Fruit fly (Drosophila melanogaster): ENCODE measurements around the gene UBL3.

dm6 chrX:15818608-15819184 lies 34.3 kb downstream of the UBL3 start:
- TF ChIP-seq ttk (optimal IDR thresholded peaks at IDR 0.05), result no peak
- TF ChIP-seq psq (optimal IDR thresholded peaks at IDR 0.05), result no peak
- TF ChIP-seq insv (optimal IDR thresholded peaks at IDR 0.05), result no peak
- TF ChIP-seq h (optimal IDR thresholded peaks at IDR 0.05), result no peak
- no peak for TF ChIP-seq Myc (optimal IDR thresholded peaks at IDR 0.05)

All from Kc167 (cell line).